Fruit fly (Drosophila melanogaster) whole organism, adult: ENCODE measurements around the gene Grx5.

Experiments used
- CG11617 ChIP-seq: fragments of 200-800 bp; sonication (Bioruptor generic); optimal IDR thresholded peaks from 2 replicates; lab custom pipeline; 2017; ENCODE audit warnings: mild to moderate bottlenecking, missing biosample characterization, missing genetic modification reagents, missing genetic modification characterization
- CG12768 ChIP-seq: fragments of 200-800 bp; sonication (Bioruptor generic); optimal IDR thresholded peaks from 2 replicates; lab custom pipeline; 2017; ENCODE audit warnings: missing biosample characterization, missing genetic modification characterization, mild to moderate bottlenecking, moderate library complexity, missing genetic modification reagents
- CG14711 ChIP-seq: fragments of 200-800 bp; sonication (Bioruptor generic); optimal IDR thresholded peaks from 2 replicates; lab custom pipeline; 2018; ENCODE audit warnings: missing biosample characterization, mild to moderate bottlenecking, missing genetic modification characterization, moderate library complexity
- CG1620 ChIP-seq: fragments of 200-800 bp; sonication (Bioruptor generic); optimal IDR thresholded peaks from 2 replicates; lab custom pipeline; 2016; ENCODE audit warnings: missing biosample characterization, missing genetic modification characterization
- CG33017 ChIP-seq: fragments of 200-800 bp; sonication (Bioruptor generic); optimal IDR thresholded peaks from 2 replicates; lab custom pipeline; 2018; ENCODE audit warnings: missing biosample characterization, mild to moderate bottlenecking, missing genetic modification characterization, moderate library complexity
- CG5204 ChIP-seq: fragments of 200-800 bp; sonication (Bioruptor generic); optimal IDR thresholded peaks from 2 replicates; lab custom pipeline; 2016; ENCODE audit warnings: missing biosample characterization, missing genetic modification characterization
- CG7045 ChIP-seq: fragments of 200-800 bp; sonication (Bioruptor generic); optimal IDR thresholded peaks from 2 replicates; lab custom pipeline; 2017; ENCODE audit warnings: missing biosample characterization, mild to moderate bottlenecking, missing genetic modification characterization
- CG7101 ChIP-seq: fragments of 200-800 bp; sonication (Bioruptor generic); optimal IDR thresholded peaks from 2 replicates; lab custom pipeline; 2018; ENCODE audit warnings: missing biosample characterization, mild to moderate bottlenecking, missing genetic modification characterization, moderate library complexity
- Clk ChIP-seq: fragments of 200-800 bp; sonication (Bioruptor generic); optimal IDR thresholded peaks from 2 replicates; lab custom pipeline; 2017; ENCODE audit warnings: missing biosample characterization, missing genetic modification characterization
- Crg-1 ChIP-seq: fragments of 200-800 bp; sonication (Bioruptor generic); optimal IDR thresholded peaks from 2 replicates; lab custom pipeline; 2016; ENCODE audit warnings: missing biosample characterization, missing genetic modification characterization
- Hr96 ChIP-seq: fragments of 200-800 bp; sonication (Bioruptor generic); optimal IDR thresholded peaks from 2 replicates; lab custom pipeline; 2016; ENCODE audit warnings: missing biosample characterization, missing genetic modification characterization
- Mnt ChIP-seq: fragments of 200-800 bp; sonication (Bioruptor generic); optimal IDR thresholded peaks from 2 replicates; lab custom pipeline; 2016; ENCODE audit warnings: missing biosample characterization, mild to moderate bottlenecking, missing genetic modification characterization
- bab1 ChIP-seq: fragments of 200-800 bp; sonication (Bioruptor generic); optimal IDR thresholded peaks from 3 replicates; lab custom pipeline; 2019; ENCODE audit warnings: missing biosample characterization, mild to moderate bottlenecking, missing genetic modification characterization, moderate library complexity
- cic ChIP-seq: fragments of 200-800 bp; sonication (Bioruptor generic); optimal IDR thresholded peaks from 2 replicates; lab custom pipeline; 2017; ENCODE audit warnings: missing biosample characterization, mild to moderate bottlenecking, missing genetic modification characterization, moderate library complexity
- cnc ChIP-seq, 2 experiments: fragments of >200 bp; optimal IDR thresholded peaks; 2 replicates each; lab custom pipeline; 2017
- kay ChIP-seq: fragments of 200-800 bp; sonication (Bioruptor generic); peaks from one replicate; lab custom pipeline; 2016; ENCODE audit warnings: missing biosample characterization, missing genetic modification characterization, borderline replicate concordance
- ovo ChIP-seq: fragments of 200-800 bp; sonication (Bioruptor generic); optimal IDR thresholded peaks from 2 replicates; lab custom pipeline; 2016; ENCODE audit warnings: missing biosample characterization, missing genetic modification characterization
- pad ChIP-seq: fragments of 200-800 bp; sonication (Bioruptor generic); optimal IDR thresholded peaks from 3 replicates; lab custom pipeline; 2017; ENCODE audit warnings: missing biosample characterization, missing genetic modification characterization, mild to moderate bottlenecking, moderate library complexity, missing genetic modification reagents
- tj ChIP-seq: fragments of 200-800 bp; sonication (Bioruptor generic); optimal IDR thresholded peaks from 3 replicates; lab custom pipeline; 2017; ENCODE audit warnings: missing biosample characterization, mild to moderate bottlenecking, missing genetic modification characterization, moderate library complexity
- toe ChIP-seq: fragments of 200-800 bp; sonication (Bioruptor generic); optimal IDR thresholded peaks from 2 replicates; lab custom pipeline; 2016; ENCODE audit warnings: missing biosample characterization, missing genetic modification characterization

Grx5 gene

DNA sequence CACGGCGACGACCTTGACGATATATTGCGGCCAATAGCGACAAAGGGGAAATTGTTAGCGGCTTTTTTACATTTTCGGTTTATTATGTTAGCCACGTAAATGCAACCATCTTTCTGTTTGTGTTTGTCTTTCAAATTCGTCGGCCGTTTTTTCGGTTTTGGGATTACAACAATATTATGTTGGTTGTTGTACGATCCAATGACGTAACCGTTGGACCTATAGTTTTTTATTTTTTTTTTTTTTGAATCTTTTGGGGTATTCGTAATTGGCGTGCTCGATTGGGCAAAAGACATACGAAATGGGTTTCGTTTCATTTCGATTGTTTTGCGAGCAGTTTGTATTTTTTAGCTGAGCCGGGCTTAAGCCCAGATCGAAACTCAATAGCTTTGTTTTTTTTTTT, 28.9 kb upstream of the Grx5 start:
- TF ChIP-seq cic (GFP tag; lab: Kevin White, UChicago) (no peak), pad (GFP tag; lab: Kevin White, UChicago) (no peak), CG7101 (tag; lab: Kevin White, UChicago) (no peak), Crg-1 (GFP tag; lab: Kevin White, UChicago) (no peak), CG33017 (no peak), bab1 (no peak), CG7045 (GFP tag; lab: Kevin White, UChicago) (no peak), toe (no peak), CG12768 (GFP tag; lab: Kevin White, UChicago) (no peak), Hr96 (GFP tag; lab: Kevin White, UChicago) (no peak), CG11617 (GFP tag; lab: Kevin White, UChicago) (no peak), kay (GFP tag; lab: Kevin White, UChicago) (no peak), Clk (GFP tag; lab: Kevin White, UChicago) (no peak), CG5204 (GFP tag; lab: Kevin White, UChicago) (no peak), Mnt (no peak), ovo (GFP tag; lab: Kevin White, UChicago) (no peak), CG1620 (GFP tag; lab: Kevin White, UChicago) (no peak), cnc (optimal IDR thresholded peaks at IDR 0.05; lab: Kevin White, UChicago) (no peak), tj (no peak), CG14711 (tag; lab: Kevin White, UChicago) (no peak)

DNA sequence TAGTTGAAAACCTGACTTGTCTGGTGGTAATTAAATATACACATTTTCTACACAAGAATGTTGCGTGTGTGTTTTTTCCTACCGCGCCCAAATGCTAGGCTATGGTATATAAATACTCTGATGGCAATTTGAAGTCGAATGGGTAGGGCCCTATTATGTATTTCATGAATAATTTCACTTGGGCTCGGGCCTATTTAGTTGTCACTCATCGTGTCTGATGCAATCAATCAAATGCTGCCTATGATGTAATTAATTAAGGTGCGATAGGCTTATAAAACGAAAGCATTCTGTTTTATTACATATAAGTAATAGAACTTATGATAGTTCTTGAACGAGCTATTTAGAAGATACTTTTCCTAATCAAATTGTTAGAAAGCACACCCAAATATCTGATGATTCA, 24.5 kb upstream of the Grx5 start:
- no peak for TF ChIP-seq CG7101 (tag; lab: Kevin White, UChicago)
- no peak for TF ChIP-seq pad (GFP tag; lab: Kevin White, UChicago)
- TF ChIP-seq Mnt, result no peak
- TF ChIP-seq Crg-1 (GFP tag; lab: Kevin White, UChicago), result no peak

DNA sequence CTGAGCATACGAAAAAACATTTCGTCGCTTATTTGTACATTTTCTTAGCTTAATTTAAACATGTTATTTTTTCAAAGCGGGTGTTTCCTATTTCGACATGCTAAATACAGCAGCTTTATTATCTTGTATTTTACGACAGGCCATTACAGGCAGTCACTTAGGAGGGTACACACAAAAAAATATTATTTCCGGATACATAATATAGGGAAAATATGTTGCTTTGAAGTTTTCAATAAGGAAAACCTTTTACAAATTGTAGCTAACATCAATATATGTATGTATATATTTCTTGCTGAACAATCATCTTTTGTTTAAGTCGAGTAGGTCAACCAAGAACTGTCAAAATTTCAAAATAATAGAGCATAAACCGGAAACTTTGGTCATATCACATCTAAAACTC, 21.0 kb upstream of the Grx5 start, which contains the start of gene CG46399:
CG46399 (plus strand) TSS at position 301 of the 400 bp plus-strand sequence.
- no peak for TF ChIP-seq CG14711 (tag; lab: Kevin White, UChicago)
- TF ChIP-seq Clk (GFP tag; lab: Kevin White, UChicago), result no peak
- no peak for TF ChIP-seq toe
- no peak for TF ChIP-seq cic (GFP tag; lab: Kevin White, UChicago)
- no peak for TF ChIP-seq cnc (optimal IDR thresholded peaks at IDR 0.05; lab: Kevin White, UChicago)
- no peak for TF ChIP-seq CG7101 (tag; lab: Kevin White, UChicago)
- TF ChIP-seq CG5204 (GFP tag; lab: Kevin White, UChicago), result no peak
- no peak for TF ChIP-seq CG11617 (GFP tag; lab: Kevin White, UChicago)
- no peak for TF ChIP-seq ovo (GFP tag; lab: Kevin White, UChicago)
- no peak for TF ChIP-seq kay (GFP tag; lab: Kevin White, UChicago)
- no peak for TF ChIP-seq CG7045 (GFP tag; lab: Kevin White, UChicago)
- no peak for TF ChIP-seq Mnt
- no peak for TF ChIP-seq tj
- TF ChIP-seq CG1620 (GFP tag; lab: Kevin White, UChicago), result no peak
- no peak for TF ChIP-seq CG12768 (GFP tag; lab: Kevin White, UChicago)
- TF ChIP-seq bab1, result no peak
- no peak for TF ChIP-seq Crg-1 (GFP tag; lab: Kevin White, UChicago)
- no peak for TF ChIP-seq pad (GFP tag; lab: Kevin White, UChicago)
- no peak for TF ChIP-seq CG33017
- TF ChIP-seq Hr96 (GFP tag; lab: Kevin White, UChicago), result no peak

DNA sequence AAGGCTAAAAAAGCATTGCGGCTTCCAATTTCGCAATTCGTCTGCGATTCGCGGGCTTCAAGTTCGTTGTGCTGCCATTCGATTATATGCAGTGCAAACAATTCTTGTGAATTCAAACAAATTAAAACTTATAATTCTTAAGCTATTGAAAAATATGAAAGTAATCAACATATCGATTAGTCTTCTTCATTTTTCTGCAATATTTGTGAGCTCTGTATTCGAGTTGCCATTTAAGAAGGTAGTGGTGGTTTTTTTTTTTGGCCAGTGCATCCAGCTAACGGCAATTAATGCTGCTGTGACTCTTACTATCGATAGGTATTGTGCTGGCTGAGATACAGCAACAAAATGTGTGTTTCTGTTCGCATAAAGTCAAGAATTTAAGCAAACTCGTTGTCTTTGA, 19.9 kb upstream of the Grx5 start:
- TF ChIP-seq tj (no peak), Crg-1 (GFP tag; lab: Kevin White, UChicago) (no peak), ovo (GFP tag; lab: Kevin White, UChicago) (no peak), Mnt (no peak), CG12768 (GFP tag; lab: Kevin White, UChicago) (no peak), cnc (optimal IDR thresholded peaks at IDR 0.05; lab: Kevin White, UChicago) (no peak), bab1 (no peak), CG7045 (GFP tag; lab: Kevin White, UChicago) (no peak), CG1620 (GFP tag; lab: Kevin White, UChicago) (no peak), CG33017 (no peak), toe (no peak), kay (GFP tag; lab: Kevin White, UChicago) (no peak)

DNA sequence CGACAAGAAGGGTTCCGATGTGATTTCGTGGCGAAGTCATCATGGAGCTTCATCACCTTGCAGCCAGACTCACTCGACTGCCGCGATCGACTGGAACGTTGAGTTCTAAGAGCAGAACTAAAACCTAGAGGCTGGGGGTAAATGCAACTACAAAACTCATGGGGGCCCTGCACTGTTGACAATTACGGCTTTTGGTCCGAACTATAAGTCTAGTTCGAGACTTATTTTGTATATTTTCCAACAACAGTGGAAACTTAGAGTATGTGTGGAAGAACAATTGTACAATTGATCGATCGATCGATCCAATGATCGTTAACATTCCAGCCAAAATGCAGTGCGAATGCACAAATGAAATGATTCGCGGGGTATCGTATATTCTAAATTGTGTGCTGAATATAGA, 18.3 kb upstream of the Grx5 start, which contains the start of gene CG9519:
CG9519 (minus strand) TSS at position 101 of the 400 bp plus-strand sequence.
- TF ChIP-seq kay (GFP tag; lab: Kevin White, UChicago), result peak; percentile 11
- no peak for TF ChIP-seq CG14711 (tag; lab: Kevin White, UChicago)

DNA sequence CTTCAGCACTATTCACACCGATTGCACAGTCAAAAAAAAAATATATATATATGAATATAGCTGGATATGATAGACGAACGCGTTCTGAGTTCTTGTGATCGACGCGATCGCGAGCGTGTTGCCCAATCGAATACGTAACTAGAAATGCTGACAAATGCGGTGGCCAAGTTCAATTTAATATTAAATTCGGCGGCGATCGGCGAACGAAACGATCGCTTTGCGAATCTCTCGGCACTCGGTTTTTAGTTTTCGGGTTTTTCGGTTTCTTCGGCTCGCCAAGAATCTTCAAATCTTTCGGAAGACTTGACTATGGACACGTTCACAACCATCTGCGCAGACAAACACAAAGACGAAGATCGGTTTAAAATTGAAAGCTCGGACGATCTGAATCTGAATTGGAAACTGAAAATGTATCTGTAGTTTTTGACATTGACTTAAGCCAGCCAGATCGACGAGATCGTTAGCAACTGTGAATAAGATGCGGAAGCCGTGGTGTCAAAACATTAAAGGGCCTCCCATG, 15.2 kb upstream of the Grx5 start, which contains the start of gene CG9521:
CG9521 (minus strand) TSS at position 117 of the 520 bp plus-strand sequence.
- no peak for TF ChIP-seq CG5204 (GFP tag; lab: Kevin White, UChicago)
- no peak for TF ChIP-seq Mnt
- TF ChIP-seq CG12768 (GFP tag; lab: Kevin White, UChicago), result no peak
- no peak for TF ChIP-seq Hr96 (GFP tag; lab: Kevin White, UChicago)

DNA sequence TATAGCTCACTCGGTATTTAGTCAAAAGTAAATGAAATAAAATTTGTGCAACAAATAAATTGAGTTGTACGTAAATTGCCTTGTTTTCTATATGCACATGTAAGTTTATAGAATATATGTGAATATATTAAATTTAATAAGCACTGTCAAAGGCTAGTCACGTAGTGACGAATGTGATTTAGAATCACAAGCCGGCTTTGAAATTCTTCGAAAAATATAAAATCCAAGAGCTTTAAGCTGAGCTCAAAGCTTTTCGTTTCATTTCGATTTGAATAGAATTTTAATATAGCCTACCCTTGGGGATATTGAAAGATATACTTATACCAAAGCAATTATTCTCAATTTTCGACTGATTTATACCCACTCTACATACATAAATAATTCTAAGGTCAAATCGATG, 12.1 kb upstream of the Grx5 start:
- TF ChIP-seq CG7045 (GFP tag; lab: Kevin White, UChicago) (no peak), kay (GFP tag; lab: Kevin White, UChicago) (peak; percentile 81)
